Worm (Caenorhabditis elegans) whole organism, midembryonic: ENCODE data around the gene praf-3.

ENCODE experiments used
- flt-1 ChIP-seq: fragments of 200-800 bp; sonication (Bioruptor generic); IDR thresholded peaks from 2 replicates; pipeline ENCODE4 v1.3.6; 2022; ENCODE audit warnings: missing genetic modification characterization, missing compliant biosample characterization
- med-1 ChIP-seq: sonication (generic microtip); optimal IDR thresholded peaks from 2 replicates; lab custom pipeline; 2017; ENCODE audit warnings: missing genetic modification characterization, mild to moderate bottlenecking, missing compliant biosample characterization, antibody characterized with exemption, missing genetic modification reagents; ENCODE audit not compliant: insufficient read depth

DNA sequence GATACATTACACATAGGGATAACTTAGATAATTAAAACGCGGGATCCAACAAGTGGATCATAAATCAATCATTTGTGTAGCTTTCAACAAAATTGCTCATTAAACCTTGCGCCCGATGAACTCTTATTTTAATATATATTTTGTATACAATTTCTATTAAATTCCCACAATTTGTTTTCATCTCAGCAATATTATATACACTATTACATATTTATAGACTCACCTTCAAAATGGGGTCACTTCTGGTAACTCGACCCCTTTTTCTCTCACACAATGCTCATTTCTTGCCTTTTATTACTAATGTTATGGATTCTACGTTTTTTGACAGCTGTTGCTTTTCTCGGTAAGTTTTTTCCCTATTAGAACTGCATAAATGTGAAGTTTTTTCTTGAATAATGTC is 40.1 kb upstream of the praf-3 start, which contains the start of gene lgc-6:
- TF ChIP-seq flt-1 (GFP tag; lab: Robert Waterston, UW): no peak
- no peak for TF ChIP-seq med-1 (GFP tag; lab: Kevin White, UChicago)
